Fruit fly (Drosophila melanogaster) whole organism, embryonic: ENCODE measurements around the gene CG33191.

Experiments
- Asciz ChIP-seq: fragments of 200-800 bp; sonication (Bioruptor generic); optimal IDR thresholded peaks from 2 replicates; lab custom pipeline; 2017; ENCODE audit warnings: missing biosample characterization, mild to moderate bottlenecking, missing genetic modification characterization, missing genetic modification reagents
- Bgb ChIP-seq: fragments of 200-800 bp; sonication (Bioruptor generic); IDR thresholded peaks from 2 replicates; pipeline ENCODE4 v1.3.6; 2022; ENCODE audit warnings: missing biosample characterization, missing genetic modification characterization; ENCODE audit not compliant: partially characterized antibody
- BtbVII ChIP-seq: fragments of 200-800 bp; sonication (Bioruptor generic); optimal IDR thresholded peaks from 3 replicates; lab custom pipeline; 2017; ENCODE audit warnings: missing biosample characterization, mild to moderate bottlenecking, missing genetic modification characterization
- CG11085 ChIP-seq: fragments of 200-800 bp; sonication (Bioruptor generic); IDR thresholded peaks from 2 replicates; pipeline ENCODE4 v1.3.6; 2022; ENCODE audit warnings: missing biosample characterization, missing genetic modification characterization
- CG11504 ChIP-seq: fragments of 200-800 bp; sonication (Bioruptor generic); optimal IDR thresholded peaks from 3 replicates; lab custom pipeline; 2019; ENCODE audit warnings: missing biosample characterization, mild to moderate bottlenecking, missing genetic modification characterization, moderate library complexity
- CG12104 ChIP-seq: fragments of 200-800 bp; sonication (Bioruptor generic); optimal IDR thresholded peaks from 3 replicates; lab custom pipeline; 2016; ENCODE audit warnings: missing biosample characterization, missing genetic modification characterization
- CG13296 ChIP-seq: fragments of 200-800 bp; sonication (Bioruptor generic); optimal IDR thresholded peaks from 3 replicates; lab custom pipeline; 2018; ENCODE audit warnings: missing biosample characterization, mild to moderate bottlenecking, missing genetic modification characterization
- CG13424 ChIP-seq: fragments of 200-800 bp; sonication (Bioruptor generic); optimal IDR thresholded peaks from 2 replicates; lab custom pipeline; 2019; ENCODE audit warnings: missing biosample characterization, mild to moderate bottlenecking, missing genetic modification characterization, moderate library complexity
- CG15514 ChIP-seq: fragments of 200-800 bp; sonication (Bioruptor generic); optimal IDR thresholded peaks from 3 replicates; lab custom pipeline; 2017; ENCODE audit warnings: missing biosample characterization, missing genetic modification characterization, mild to moderate bottlenecking, moderate library complexity, missing genetic modification reagents
- CG17359 ChIP-seq: fragments of 200-800 bp; sonication (Bioruptor generic); optimal IDR thresholded peaks from 3 replicates; lab custom pipeline; 2018; ENCODE audit warnings: missing biosample characterization, mild to moderate bottlenecking, missing genetic modification characterization, moderate library complexity
- CG1792 ChIP-seq: fragments of 200-800 bp; sonication (Bioruptor generic); optimal IDR thresholded peaks from 2 replicates; lab custom pipeline; 2016; ENCODE audit warnings: missing biosample characterization, missing genetic modification characterization
- CG18262 ChIP-seq: fragments of 200-800 bp; optimal IDR thresholded peaks from 3 replicates; lab custom pipeline; 2019; ENCODE audit warnings: missing biosample characterization, mild to moderate bottlenecking, missing genetic modification characterization, moderate library complexity
- CG2120 ChIP-seq: fragments of 200-800 bp; sonication (Bioruptor generic); optimal IDR thresholded peaks from 3 replicates; lab custom pipeline; 2016; ENCODE audit warnings: missing biosample characterization, missing genetic modification characterization
- CG30020 ChIP-seq: fragments of 200-800 bp; optimal IDR thresholded peaks from 2 replicates; lab custom pipeline; 2019; ENCODE audit warnings: missing biosample characterization, mild to moderate bottlenecking, missing genetic modification characterization, moderate library complexity
- CG3065 ChIP-seq: fragments of 200-800 bp; sonication (Bioruptor generic); optimal IDR thresholded peaks from 2 replicates; lab custom pipeline; 2016; ENCODE audit warnings: missing biosample characterization, missing genetic modification characterization
- CG31224 ChIP-seq: fragments of 200-800 bp; sonication (Bioruptor generic); IDR thresholded peaks from 2 replicates; pipeline ENCODE4 v1.3.6; 2022; ENCODE audit warnings: missing biosample characterization, missing genetic modification characterization
- CG31365 ChIP-seq: fragments of 200-800 bp; sonication (Bioruptor generic); optimal IDR thresholded peaks from 2 replicates; lab custom pipeline; 2018; ENCODE audit warnings: missing biosample characterization, mild to moderate bottlenecking, missing genetic modification characterization
- CG32767 ChIP-seq: fragments of 200-800 bp; sonication (Bioruptor generic); IDR thresholded peaks from 2 replicates; pipeline ENCODE4 v1.3.6; 2022; ENCODE audit warnings: missing biosample characterization, missing genetic modification characterization
- CG3281 ChIP-seq: fragments of 200-800 bp; sonication (Bioruptor generic); optimal IDR thresholded peaks from 3 replicates; lab custom pipeline; 2017; ENCODE audit warnings: missing biosample characterization, mild to moderate bottlenecking, missing genetic modification characterization
- CG4707 ChIP-seq: fragments of 200-800 bp; sonication (Bioruptor generic); optimal IDR thresholded peaks from 2 replicates; lab custom pipeline; 2018; ENCODE audit warnings: missing biosample characterization, mild to moderate bottlenecking, missing genetic modification characterization, moderate library complexity
- CG9437 ChIP-seq: fragments of 200-800 bp; sonication (Bioruptor generic); optimal IDR thresholded peaks from 2 replicates; lab custom pipeline; 2018; ENCODE audit warnings: missing biosample characterization, mild to moderate bottlenecking, missing genetic modification characterization
- Fer1 ChIP-seq: fragments of 200-800 bp; sonication (Bioruptor generic); optimal IDR thresholded peaks from 2 replicates; lab custom pipeline; 2017; ENCODE audit warnings: missing biosample characterization, mild to moderate bottlenecking, missing genetic modification characterization
- Fer2 ChIP-seq: fragments of 200-800 bp; sonication (Bioruptor generic); optimal IDR thresholded peaks from 2 replicates; lab custom pipeline; 2018; ENCODE audit warnings: missing biosample characterization, mild to moderate bottlenecking, missing genetic modification characterization, moderate library complexity
- Fer3 ChIP-seq: fragments of 200-800 bp; sonication (Bioruptor generic); optimal IDR thresholded peaks from 2 replicates; lab custom pipeline; 2018; ENCODE audit warnings: missing biosample characterization, mild to moderate bottlenecking, missing genetic modification characterization, moderate library complexity
- H2.0 ChIP-seq: fragments of 200-800 bp; sonication (Bioruptor generic); IDR thresholded peaks from 2 replicates; pipeline ENCODE4 v1.3.6; 2022; ENCODE audit warnings: missing biosample characterization, missing genetic modification characterization
- Hey ChIP-seq: fragments of 200-800 bp; sonication (Bioruptor generic); optimal IDR thresholded peaks from 3 replicates; lab custom pipeline; 2018; ENCODE audit warnings: missing biosample characterization, mild to moderate bottlenecking, missing genetic modification characterization
- HmgD ChIP-seq: fragments of 200-800 bp; sonication (Bioruptor generic); optimal IDR thresholded peaks from 3 replicates; lab custom pipeline; 2016; ENCODE audit warnings: missing biosample characterization, missing genetic modification characterization
- NFAT ChIP-seq: fragments of 200-800 bp; sonication (Bioruptor generic); IDR thresholded peaks from 2 replicates; pipeline ENCODE4 v1.3.6; 2022; ENCODE audit warnings: missing biosample characterization, missing genetic modification characterization
- Nf-YB ChIP-seq: fragments of 200-800 bp; sonication (Bioruptor generic); optimal IDR thresholded peaks from 3 replicates; lab custom pipeline; 2019; ENCODE audit warnings: missing biosample characterization, mild to moderate bottlenecking, missing genetic modification characterization, moderate library complexity
- PHDP ChIP-seq: fragments of 200-800 bp; sonication (Bioruptor generic); optimal IDR thresholded peaks from 3 replicates; lab custom pipeline; 2018; ENCODE audit warnings: missing biosample characterization, mild to moderate bottlenecking, missing genetic modification characterization, moderate library complexity
- Rfx ChIP-seq: fragments of 200-800 bp; sonication (Bioruptor generic); IDR thresholded peaks from 2 replicates; pipeline ENCODE4 v1.3.6; 2022; ENCODE audit warnings: missing biosample characterization, missing genetic modification characterization
- Taf1 ChIP-seq: fragments of 200-800 bp; sonication (Bioruptor generic); IDR thresholded peaks from 2 replicates; pipeline ENCODE4 v1.3.6; 2022; ENCODE audit warnings: missing biosample characterization, missing genetic modification characterization
- amos ChIP-seq: fragments of 200-800 bp; sonication (Bioruptor generic); IDR thresholded peaks from 2 replicates; pipeline ENCODE4 v1.3.6; 2022; ENCODE audit warnings: missing biosample characterization, missing genetic modification characterization; ENCODE audit not compliant: partially characterized antibody
- cwo ChIP-seq: fragments of 200-800 bp; sonication (Bioruptor generic); optimal IDR thresholded peaks from 3 replicates; lab custom pipeline; 2017; ENCODE audit warnings: missing biosample characterization, missing genetic modification characterization, mild to moderate bottlenecking, moderate library complexity, missing genetic modification reagents
- dmrt99B ChIP-seq: fragments of 200-800 bp; sonication (Bioruptor generic); optimal IDR thresholded peaks from 2 replicates; lab custom pipeline; 2018; ENCODE audit warnings: missing biosample characterization, mild to moderate bottlenecking, missing genetic modification characterization, moderate library complexity
- eve ChIP-seq, 2 experiments: fragments of >200 bp; optimal IDR thresholded peaks; 2 replicates each; lab custom pipeline; 2017; ENCODE audit warnings: missing biosample characterization in 2 of 2, missing genetic modification characterization in 2 of 2
- fd64A ChIP-seq: fragments of 200-800 bp; sonication (Bioruptor generic); optimal IDR thresholded peaks from 3 replicates; lab custom pipeline; 2018; ENCODE audit warnings: missing biosample characterization, mild to moderate bottlenecking, missing genetic modification characterization
- gcm ChIP-seq: fragments of 200-800 bp; sonication (Bioruptor generic); optimal IDR thresholded peaks from 2 replicates; lab custom pipeline; 2019; ENCODE audit warnings: missing biosample characterization, mild to moderate bottlenecking, missing genetic modification characterization, moderate library complexity
- grn ChIP-seq: fragments of 200-800 bp; sonication (Bioruptor generic); optimal IDR thresholded peaks from 3 replicates; lab custom pipeline; 2017; ENCODE audit warnings: missing biosample characterization, missing genetic modification characterization
- gsb ChIP-seq: fragments of 200-800 bp; sonication (Bioruptor generic); IDR thresholded peaks from 2 replicates; pipeline ENCODE4 v1.3.6; 2022; ENCODE audit warnings: missing biosample characterization, missing genetic modification characterization
- gt ChIP-seq: fragments of 200-800 bp; sonication (Bioruptor generic); IDR thresholded peaks from 2 replicates; pipeline ENCODE4 v1.3.6; 2022; ENCODE audit warnings: missing biosample characterization, missing genetic modification characterization
- ham ChIP-seq: fragments of 200-800 bp; sonication (Bioruptor generic); IDR thresholded peaks from 2 replicates; pipeline ENCODE4 v1.3.6; 2022; ENCODE audit warnings: missing biosample characterization, missing genetic modification characterization
- her ChIP-seq: fragments of 200-800 bp; sonication (Bioruptor generic); optimal IDR thresholded peaks from 2 replicates; lab custom pipeline; 2016; ENCODE audit warnings: missing biosample characterization, missing genetic modification characterization
- mld ChIP-seq: fragments of 200-800 bp; sonication (Bioruptor generic); IDR thresholded peaks from 3 replicates; pipeline ENCODE4 v1.3.6; 2022; ENCODE audit warnings: missing biosample characterization, missing genetic modification characterization; ENCODE audit not compliant: partially characterized antibody
- oc ChIP-seq: fragments of 200-800 bp; sonication (Bioruptor generic); optimal IDR thresholded peaks from 2 replicates; lab custom pipeline; 2018; ENCODE audit warnings: missing biosample characterization, mild to moderate bottlenecking, missing genetic modification characterization, moderate library complexity
- pb ChIP-seq: fragments of 200-800 bp; sonication (Bioruptor generic); optimal IDR thresholded peaks from 3 replicates; lab custom pipeline; 2016; ENCODE audit warnings: missing biosample characterization, missing genetic modification characterization
- pita ChIP-seq: fragments of 200-800 bp; sonication (Bioruptor generic); optimal IDR thresholded peaks from 2 replicates; lab custom pipeline; 2017; ENCODE audit warnings: missing biosample characterization, mild to moderate bottlenecking, missing genetic modification characterization
- repo ChIP-seq: fragments of 200-800 bp; sonication (Bioruptor generic); optimal IDR thresholded peaks from 2 replicates; lab custom pipeline; 2016; ENCODE audit warnings: missing biosample characterization, missing genetic modification characterization
- rib ChIP-seq: fragments of 200-800 bp; sonication (Bioruptor generic); IDR thresholded peaks from 2 replicates; pipeline ENCODE4 v1.3.6; 2022; ENCODE audit warnings: missing biosample characterization, missing genetic modification characterization
- unpg ChIP-seq: fragments of 200-800 bp; sonication (Bioruptor generic); optimal IDR thresholded peaks from 3 replicates; lab custom pipeline; 2018; ENCODE audit warnings: missing biosample characterization, mild to moderate bottlenecking, missing genetic modification characterization, moderate library complexity
- yki ChIP-seq: fragments of >200 bp; optimal IDR thresholded peaks from 3 replicates; lab custom pipeline; 2018

CG33191 gene

DNA sequence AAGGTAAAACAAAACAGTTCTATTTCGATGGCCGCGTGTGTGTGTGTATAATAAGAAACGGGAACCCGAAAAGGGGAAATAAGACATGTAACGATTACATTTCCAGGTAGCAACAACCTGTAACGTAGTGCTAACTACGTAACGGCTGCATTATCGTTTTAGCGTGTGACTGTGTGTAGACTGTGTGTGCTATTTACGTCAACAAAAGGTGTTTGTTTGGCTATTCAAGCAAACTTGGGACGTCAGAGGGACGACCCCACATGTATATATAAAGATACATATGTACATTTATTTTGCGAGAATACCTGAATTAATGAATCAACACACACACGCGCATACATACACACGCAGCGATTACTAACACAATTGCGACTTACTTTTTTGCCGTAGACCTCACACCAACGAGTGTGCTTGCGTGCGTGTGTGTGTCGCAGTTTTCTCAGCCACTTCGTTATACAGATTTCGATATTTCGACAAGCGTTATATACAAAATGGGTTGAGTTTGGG, 39.9 kb upstream of the CG33191 start (continued):
- TF ChIP-seq CG18262 (tag; lab: Kevin White, UChicago) (no peak), CG3281 (GFP tag; lab: Kevin White, UChicago) (peak; percentile 21), yki (lab: Kevin White, UChicago) (no peak), amos (GFP tag; lab: Robert Waterston, UW) (no peak; the same call in 1 of the 2 replicates), gcm (GFP tag; lab: Kevin White, UChicago) (no peak), Hey (no peak), her (GFP tag; lab: Kevin White, UChicago) (peak; percentile 28), cwo (peak; percentile 19), CG11504 (tag; lab: Kevin White, UChicago) (peak; percentile 9), rib (GFP tag; lab: Robert Waterston, UW) (peak; percentile 77), grn (GFP tag; lab: Kevin White, UChicago) (no peak), NFAT (no peak; the same call in 1 of the 2 replicates), CG30020 (no peak), CG31365 (tag; lab: Kevin White, UChicago) (no peak), eve (GFP tag; optimal IDR thresholded peaks at IDR 0.05; lab: Kevin White, UChicago) (peak in 1 of 2 experiments; percentile 80), pita (GFP tag; lab: Kevin White, UChicago) (no peak), unpg (no peak), CG32767 (GFP tag; lab: Robert Waterston, UW) (no peak), Nf-YB (GFP tag; lab: Kevin White, UChicago) (no peak), CG1792 (GFP tag; lab: Kevin White, UChicago) (no peak), Bgb (GFP tag; lab: Robert Waterston, UW) (no peak), PHDP (peak; percentile 48), HmgD (no peak), fd64A (GFP tag; lab: Kevin White, UChicago) (peak; percentile 51), CG31224 (GFP tag; lab: Robert Waterston, UW) (0 out of 2 replicates have a peak, but pooled peaks have one; percentile 5), CG13424 (tag; lab: Kevin White, UChicago) (no peak), mld (GFP tag; lab: Robert Waterston, UW) (no peak), Fer3 (tag; lab: Kevin White, UChicago) (peak; percentile 11), dmrt99B (no peak), CG3065 (no peak), Fer2 (no peak), BtbVII (GFP tag; lab: Kevin White, UChicago) (no peak), Asciz (no peak), CG9437 (GFP tag; lab: Kevin White, UChicago) (peak; percentile 96), H2.0 (GFP tag; lab: Robert Waterston, UW) (no peak), Taf1 (GFP tag; lab: Robert Waterston, UW) (no peak), pb (peak; percentile 31), Fer1 (GFP tag; lab: Kevin White, UChicago) (peak; percentile 55), Rfx (peak; percentile 47; the same call in 1 of the 2 replicates), CG13296 (GFP tag; lab: Kevin White, UChicago) (peak; percentile 35), oc (tag; lab: Kevin White, UChicago) (no peak), CG12104 (GFP tag; lab: Kevin White, UChicago) (no peak), gsb (GFP tag; lab: Robert Waterston, UW) (peak; percentile 43; the same call in 1 of the 2 replicates), CG4707 (GFP tag; lab: Kevin White, UChicago) (no peak), gt (GFP tag; lab: Robert Waterston, UW) (peak; percentile 43; the same call in 1 of the 2 replicates), CG11085 (GFP tag; lab: Robert Waterston, UW) (no peak), repo (GFP tag; lab: Kevin White, UChicago) (no peak), ham (GFP tag; lab: Robert Waterston, UW) (no peak), CG15514 (GFP tag; lab: Kevin White, UChicago) (peak; percentile 41), CG17359 (tag; lab: Kevin White, UChicago) (no peak), CG2120 (no peak)
